Worm (Caenorhabditis elegans): Measurements from ENCODE around the gene Y25C1A.7.

The Y25C1A.7 gene

ce11 chrII:3024655-3025054 is 46.2 kb downstream of the Y25C1A.7 start:
- TF ChIP-seq unc-62 (GFP tag; optimal IDR thresholded peaks at IDR 0.05), result no peak

- no peak for TF ChIP-seq unc-62 (GFP tag; optimal IDR thresholded peaks at IDR 0.05)
Measured at ce11 chrII:3023381-3023935, 47.4 kb downstream of the Y25C1A.7 start, which contains the start of gene clec-2. TSS of gene clec-2 (minus strand) at chrII:3023431.

ce11 chrII:3020899-3021298 is 50.0 kb downstream of the Y25C1A.7 start:
- TF ChIP-seq unc-62 (GFP tag; optimal IDR thresholded peaks at IDR 0.05), result no peak

- TF ChIP-seq unc-62 (GFP tag; optimal IDR thresholded peaks at IDR 0.05), result no peak
Measured at ce11 chrII:3019807-3020206, 51.1 kb downstream of the Y25C1A.7 start, which contains the start of gene clec-3. TSS of gene clec-3 (minus strand) at chrII:3019907.

ce11 chrII:3014196-3014849 is 56.5 kb downstream of the Y25C1A.7 start, which contains the start of gene C41H7.2:
TSS of gene C41H7.2 (plus strand) at chrII:3014817.
- no peak for TF ChIP-seq unc-62 (GFP tag; optimal IDR thresholded peaks at IDR 0.05)
